Fruit fly (Drosophila melanogaster): ENCODE results near the gene mRpL17.

DNA sequence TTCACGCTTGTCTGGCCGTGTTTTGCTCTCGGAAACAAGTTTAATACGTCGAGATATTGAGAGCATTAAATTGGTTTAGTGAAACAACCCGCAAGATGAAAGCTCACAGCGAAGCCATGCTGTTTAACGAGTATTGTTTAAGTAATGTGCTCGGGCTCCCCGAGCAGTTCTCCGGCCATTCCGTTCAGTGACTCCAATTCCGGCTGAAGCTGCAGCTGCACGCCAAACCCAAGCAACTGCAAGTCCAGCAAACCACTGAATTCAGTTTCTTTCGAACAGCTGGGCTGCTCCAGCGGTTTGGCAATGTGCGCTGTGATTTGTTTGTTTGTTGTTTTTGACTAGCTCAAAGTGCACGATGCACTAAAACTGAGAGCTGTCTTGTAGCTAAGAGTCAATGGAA is 50.6 kb downstream of the mRpL17 start:
- TF ChIP-seq CG32121 (GFP tag; IDR thresholded peaks at IDR 0.05) (no peak), D1 (tag; optimal IDR thresholded peaks at IDR 0.05) (no peak), CG34367 (tag; optimal IDR thresholded peaks at IDR 0.05) (no peak), Pif1B (GFP tag; optimal IDR thresholded peaks at IDR 0.05) (no peak), CG8159 (tag; optimal IDR thresholded peaks at IDR 0.05) (no peak), gl (tag; optimal IDR thresholded peaks at IDR 0.05) (no peak), CG17806 (tag; optimal IDR thresholded peaks at IDR 0.05) (no peak), Pif1A (GFP tag; optimal IDR thresholded peaks at IDR 0.05) (no peak), CG8301 (tag; optimal IDR thresholded peaks at IDR 0.05) (no peak), CG9948 (tag; optimal IDR thresholded peaks at IDR 0.05) (no peak)
